Worm (Caenorhabditis elegans) whole organism, L2 larva: Measurements from ENCODE around the gene srh-281.

Source experiments
- F13H6.1 ChIP-seq: sonication (generic microtip); optimal IDR thresholded peaks from 2 replicates; lab custom pipeline; 2016; ENCODE audit warnings: missing genetic modification characterization, missing compliant biosample characterization
- ama-1 ChIP-seq: fragments of 150-350 bp; optimal IDR thresholded peaks from 2 replicates; lab custom pipeline; 2018; ENCODE audit warnings: inconsistent platforms
- elt-1 ChIP-seq: fragments of 150-350 bp; optimal IDR thresholded peaks from 2 replicates; lab custom pipeline; 2014; ENCODE audit warnings: missing biosample characterization, missing genetic modification characterization
- fos-1 ChIP-seq: fragments of 150-350 bp; optimal IDR thresholded peaks from 2 replicates; lab custom pipeline; 2014; ENCODE audit warnings: missing biosample characterization, missing genetic modification characterization
- lin-13 ChIP-seq: fragments of 150-350 bp; optimal IDR thresholded peaks from 2 replicates; lab custom pipeline; 2014; ENCODE audit warnings: missing biosample characterization, missing genetic modification reagents, missing genetic modification characterization
- mab-5 ChIP-seq: fragments of 150-350 bp; optimal IDR thresholded peaks from 2 replicates; lab custom pipeline; 2014; ENCODE audit warnings: missing biosample characterization, missing genetic modification characterization
- nhr-11 ChIP-seq: fragments of 150-350 bp; optimal IDR thresholded peaks from 2 replicates; lab custom pipeline; 2014; ENCODE audit warnings: missing biosample characterization, missing genetic modification characterization
- nhr-25 ChIP-seq: fragments of 150-350 bp; sonication (generic microtip); optimal IDR thresholded peaks from 3 replicates; lab custom pipeline; 2014; ENCODE audit warnings: missing biosample characterization, missing genetic modification characterization
- nhr-77 ChIP-seq: fragments of 150-350 bp; optimal IDR thresholded peaks from 2 replicates; lab custom pipeline; 2014; ENCODE audit warnings: missing biosample characterization, missing genetic modification characterization
- snpc-4 ChIP-seq: fragments of 150-350 bp; optimal IDR thresholded peaks from 2 replicates; lab custom pipeline; 2014; ENCODE audit warnings: missing biosample characterization, missing genetic modification characterization
- unc-39 ChIP-seq: fragments of 150-350 bp; optimal IDR thresholded peaks from 2 replicates; lab custom pipeline; 2014; ENCODE audit warnings: missing biosample characterization, missing genetic modification characterization

- TF ChIP-seq snpc-4: no peak
- no peak for TF ChIP-seq nhr-11
- no peak for TF ChIP-seq unc-39 (tag; lab: Kevin White, UChicago)
- no peak for TF ChIP-seq lin-13 (GFP tag; lab: Kevin White, UChicago)
- no peak for TF ChIP-seq fos-1 (tag; lab: Kevin White, UChicago)
- no peak for TF ChIP-seq elt-1 (tag; lab: Kevin White, UChicago)
- TF ChIP-seq nhr-77 (tag; lab: Kevin White, UChicago): no peak
- TF ChIP-seq mab-5 (tag; lab: Kevin White, UChicago): no peak
- TF ChIP-seq nhr-25 (tag; lab: Kevin White, UChicago): no peak
- TF ChIP-seq F13H6.1 (tag; lab: Kevin White, UChicago): no peak
- no peak for TF ChIP-seq ama-1
Measured at ce11 chrV:16153375-16153774, 37.2 kb upstream of the srh-281 start, which contains the start of gene str-254.
